Fruit fly (Drosophila melanogaster) whole organism, embryonic: ENCODE results near the gene Setx.

Experiments used
- BEAF-32 ChIP-seq: fragments of 200-800 bp; sonication (Bioruptor generic); optimal IDR thresholded peaks from 3 replicates; lab custom pipeline; 2017; ENCODE audit warnings: missing biosample characterization, missing genetic modification characterization, mild to moderate bottlenecking, moderate library complexity, missing genetic modification reagents
- Bteb2 ChIP-seq: fragments of 200-800 bp; sonication (Bioruptor generic); optimal IDR thresholded peaks from 2 replicates; lab custom pipeline; 2016; ENCODE audit warnings: missing biosample characterization, missing genetic modification characterization
- C15 ChIP-seq: fragments of 200-800 bp; sonication (Bioruptor generic); IDR thresholded peaks from 3 replicates; pipeline ENCODE4 v1.3.6; 2022; ENCODE audit warnings: missing biosample characterization, missing genetic modification characterization
- CG11456 ChIP-seq: fragments of 200-800 bp; sonication (Bioruptor generic); IDR thresholded peaks from 3 replicates; pipeline ENCODE4 v1.3.6; 2022; ENCODE audit warnings: missing biosample characterization, missing genetic modification characterization
- CG14441 ChIP-seq: fragments of 200-800 bp; sonication (Bioruptor generic); IDR thresholded peaks from 2 replicates; pipeline ENCODE4 v1.3.6; 2022; ENCODE audit warnings: missing biosample characterization, missing genetic modification characterization
- CG15073 ChIP-seq: fragments of 200-800 bp; sonication (Bioruptor generic); optimal IDR thresholded peaks from 2 replicates; lab custom pipeline; 2016; ENCODE audit warnings: missing biosample characterization, missing genetic modification characterization
- CG1602 ChIP-seq: fragments of 200-800 bp; sonication (Bioruptor generic); optimal IDR thresholded peaks from 3 replicates; lab custom pipeline; 2016; ENCODE audit warnings: missing biosample characterization, missing genetic modification characterization
- CG1603 ChIP-seq: fragments of 200-800 bp; sonication (Bioruptor generic); optimal IDR thresholded peaks from 2 replicates; lab custom pipeline; 2019; ENCODE audit warnings: missing biosample characterization, mild to moderate bottlenecking, missing genetic modification characterization, moderate library complexity
- CG16815 ChIP-seq: fragments of 200-800 bp; sonication (Bioruptor generic); optimal IDR thresholded peaks from 3 replicates; lab custom pipeline; 2017; ENCODE audit warnings: missing biosample characterization, mild to moderate bottlenecking, missing genetic modification characterization
- CG17328 ChIP-seq: fragments of 200-800 bp; sonication (Bioruptor generic); IDR thresholded peaks from 2 replicates; pipeline ENCODE4 v1.3.6; 2022; ENCODE audit warnings: missing biosample characterization, missing genetic modification characterization
- CG17359 ChIP-seq: fragments of 200-800 bp; sonication (Bioruptor generic); optimal IDR thresholded peaks from 3 replicates; lab custom pipeline; 2018; ENCODE audit warnings: missing biosample characterization, mild to moderate bottlenecking, missing genetic modification characterization, moderate library complexity
- CG17385 ChIP-seq: fragments of 200-800 bp; sonication (Bioruptor generic); optimal IDR thresholded peaks from 3 replicates; lab custom pipeline; 2018; ENCODE audit warnings: missing biosample characterization, mild to moderate bottlenecking, missing genetic modification characterization
- CG2199 ChIP-seq: fragments of 200-800 bp; sonication (Bioruptor generic); IDR thresholded peaks from 3 replicates; pipeline ENCODE4 v1.3.6; 2022; ENCODE audit warnings: missing biosample characterization, missing genetic modification characterization
- CG2889 ChIP-seq: fragments of 200-800 bp; sonication (Bioruptor generic); IDR thresholded peaks from 3 replicates; pipeline ENCODE4 v1.3.6; 2022; ENCODE audit warnings: missing biosample characterization, missing genetic modification characterization
- CG32767 ChIP-seq: fragments of 200-800 bp; sonication (Bioruptor generic); IDR thresholded peaks from 2 replicates; pipeline ENCODE4 v1.3.6; 2022; ENCODE audit warnings: missing biosample characterization, missing genetic modification characterization
- CG34422 ChIP-seq: fragments of 200-800 bp; sonication (Bioruptor generic); IDR thresholded peaks from 3 replicates; pipeline ENCODE4 v1.3.6; 2022; ENCODE audit warnings: missing biosample characterization, missing genetic modification characterization
- CG3995 ChIP-seq: fragments of 200-800 bp; sonication (Bioruptor generic); optimal IDR thresholded peaks from 3 replicates; lab custom pipeline; 2016; ENCODE audit warnings: missing biosample characterization, missing genetic modification characterization
- CG4282 ChIP-seq: fragments of 200-800 bp; sonication (Bioruptor generic); optimal IDR thresholded peaks from 2 replicates; lab custom pipeline; 2016; ENCODE audit warnings: missing biosample characterization, missing genetic modification characterization
- CG4328 ChIP-seq: fragments of 200-800 bp; sonication (Bioruptor generic); optimal IDR thresholded peaks from 3 replicates; lab custom pipeline; 2017; ENCODE audit warnings: missing biosample characterization, missing genetic modification reagents, missing genetic modification characterization
- CG4854 ChIP-seq: fragments of 200-800 bp; sonication (Bioruptor generic); optimal IDR thresholded peaks from 2 replicates; lab custom pipeline; 2016; ENCODE audit warnings: missing biosample characterization, missing genetic modification characterization, inconsistent platforms
- CG5953 ChIP-seq: fragments of 200-800 bp; sonication (Bioruptor generic); IDR thresholded peaks from 2 replicates; pipeline ENCODE4 v1.3.6; 2022; ENCODE audit warnings: missing biosample characterization, missing genetic modification characterization
- CG6272 ChIP-seq: fragments of 200-800 bp; sonication (Bioruptor generic); IDR thresholded peaks from 2 replicates; pipeline ENCODE4 v1.3.6; 2022; ENCODE audit warnings: missing biosample characterization, missing genetic modification characterization
- CG6689 ChIP-seq: fragments of 200-800 bp; sonication (Bioruptor generic); IDR thresholded peaks from 2 replicates; pipeline ENCODE4 v1.3.6; 2022; ENCODE audit warnings: missing biosample characterization, missing genetic modification characterization
- CG7786 ChIP-seq: fragments of 200-800 bp; sonication (Bioruptor generic); optimal IDR thresholded peaks from 2 replicates; lab custom pipeline; 2016; ENCODE audit warnings: missing biosample characterization, missing genetic modification characterization
- CG8089 ChIP-seq: fragments of 200-800 bp; sonication (Bioruptor generic); optimal IDR thresholded peaks from 3 replicates; lab custom pipeline; 2016; ENCODE audit warnings: missing biosample characterization, missing genetic modification characterization
- CG8359 ChIP-seq: fragments of 200-800 bp; sonication (Bioruptor generic); optimal IDR thresholded peaks from 2 replicates; lab custom pipeline; 2017; ENCODE audit warnings: missing biosample characterization, mild to moderate bottlenecking, missing genetic modification characterization, borderline replicate concordance
- D19B ChIP-seq: fragments of 200-800 bp; sonication (Bioruptor generic); optimal IDR thresholded peaks from 2 replicates; lab custom pipeline; 2017; ENCODE audit warnings: missing biosample characterization, mild to moderate bottlenecking, missing genetic modification characterization
- Gsc ChIP-seq: fragments of 200-800 bp; sonication (Bioruptor generic); IDR thresholded peaks from 2 replicates; pipeline ENCODE4 v1.3.6; 2022; ENCODE audit warnings: missing biosample characterization, missing genetic modification characterization
- HLH4C ChIP-seq: fragments of 200-800 bp; sonication (Bioruptor generic); IDR thresholded peaks from 3 replicates; pipeline ENCODE4 v1.3.6; 2022; ENCODE audit warnings: missing biosample characterization, missing genetic modification characterization; ENCODE audit not compliant: partially characterized antibody
- Hr78 ChIP-seq, 2 experiments: fragments of 200-800 bp in 1 of 2; fragments of >200 bp in 1 of 2; sonication (Bioruptor generic) in 1 of 2; optimal IDR thresholded peaks; 2 replicates each; lab custom pipeline; 2017 to 2019; ENCODE audit warnings: missing biosample characterization in 2 of 2, missing genetic modification characterization in 2 of 2, mild to moderate bottlenecking in 1 of 2, moderate library complexity in 1 of 2
- Meics ChIP-seq: fragments of 200-800 bp; sonication (Bioruptor generic); optimal IDR thresholded peaks from 2 replicates; lab custom pipeline; 2017; ENCODE audit warnings: missing biosample characterization, mild to moderate bottlenecking, missing genetic modification characterization
- Mrtf ChIP-seq: fragments of 200-800 bp; sonication (Bioruptor generic); IDR thresholded peaks from 3 replicates; pipeline ENCODE4 v1.3.6; 2022; ENCODE audit warnings: missing biosample characterization, missing genetic modification characterization
- NK7.1 ChIP-seq: fragments of 200-800 bp; sonication (Bioruptor generic); optimal IDR thresholded peaks from 3 replicates; lab custom pipeline; 2016; ENCODE audit warnings: missing biosample characterization, missing genetic modification characterization
- Ravus ChIP-seq: fragments of 200-800 bp; sonication (Bioruptor generic); IDR thresholded peaks from 2 replicates; pipeline ENCODE4 v1.3.6; 2022; ENCODE audit warnings: missing biosample characterization, missing genetic modification characterization
- Sox100B ChIP-seq: fragments of 200-800 bp; sonication (Bioruptor generic); optimal IDR thresholded peaks from 3 replicates; lab custom pipeline; 2018; ENCODE audit warnings: missing biosample characterization, mild to moderate bottlenecking, missing genetic modification characterization
- Sry-δ ChIP-seq: fragments of 200-800 bp; sonication (Bioruptor generic); optimal IDR thresholded peaks from 2 replicates; lab custom pipeline; 2016; ENCODE audit warnings: missing biosample characterization, missing genetic modification characterization
- ash1 ChIP-seq: fragments of 200-800 bp; sonication (Bioruptor generic); optimal IDR thresholded peaks from 2 replicates; lab custom pipeline; 2018; ENCODE audit warnings: missing biosample characterization, mild to moderate bottlenecking, missing genetic modification characterization
- bab2 ChIP-seq: fragments of 200-800 bp; sonication (Bioruptor generic); optimal IDR thresholded peaks from 2 replicates; lab custom pipeline; 2016; ENCODE audit warnings: missing biosample characterization, missing genetic modification characterization
- bowl ChIP-seq: fragments of 200-800 bp; sonication (Bioruptor generic); IDR thresholded peaks from 2 replicates; pipeline ENCODE4 v1.3.6; 2022; ENCODE audit warnings: missing biosample characterization, missing genetic modification characterization
- br ChIP-seq: fragments of >200 bp; optimal IDR thresholded peaks from 2 replicates; lab custom pipeline; 2017
- cas ChIP-seq: fragments of 200-800 bp; sonication (Bioruptor generic); IDR thresholded peaks from 2 replicates; pipeline ENCODE4 v1.3.6; 2022; ENCODE audit warnings: missing biosample characterization, missing genetic modification characterization
- gcm2 ChIP-seq: fragments of 200-800 bp; sonication (Bioruptor generic); optimal IDR thresholded peaks from 2 replicates; lab custom pipeline; 2016; ENCODE audit warnings: missing biosample characterization, missing genetic modification characterization
- lov ChIP-seq, 2 experiments: fragments of 200-800 bp in 1 of 2; fragments of >200 bp in 1 of 2; sonication (Bioruptor generic) in 1 of 2; IDR thresholded peaks in 1 of 2; optimal IDR thresholded peaks in 1 of 2; 2 replicates in 1 of 2; 3 replicates in 1 of 2; pipeline versions ENCODE4 v1.3.6 to Lab custom; 2017 to 2022; ENCODE audit warnings: missing biosample characterization in 1 of 2, missing genetic modification characterization in 1 of 2
- nau ChIP-seq: fragments of 200-800 bp; sonication (Bioruptor generic); optimal IDR thresholded peaks from 3 replicates; lab custom pipeline; 2017; ENCODE audit warnings: missing biosample characterization, mild to moderate bottlenecking, missing genetic modification characterization, missing genetic modification reagents
- otp ChIP-seq: fragments of 200-800 bp; sonication (Bioruptor generic); IDR thresholded peaks from 3 replicates; pipeline ENCODE4, ENCODE4 v1.3.6; 2022; ENCODE audit warnings: missing biosample characterization, missing genetic modification characterization
- pfk ChIP-seq: fragments of 200-800 bp; sonication (Bioruptor generic); optimal IDR thresholded peaks from 2 replicates; lab custom pipeline; 2018; ENCODE audit warnings: missing biosample characterization, mild to moderate bottlenecking, missing genetic modification characterization, moderate library complexity
- pnt ChIP-seq: fragments of 200-800 bp; sonication (Bioruptor generic); optimal IDR thresholded peaks from 3 replicates; lab custom pipeline; 2016; ENCODE audit warnings: missing biosample characterization, missing genetic modification characterization
- pros ChIP-seq: fragments of 200-800 bp; sonication (Bioruptor generic); optimal IDR thresholded peaks from 3 replicates; lab custom pipeline; 2019; ENCODE audit warnings: missing biosample characterization, mild to moderate bottlenecking, missing genetic modification characterization, moderate library complexity
- sob ChIP-seq: fragments of 200-800 bp; sonication (Bioruptor generic); IDR thresholded peaks from 2 replicates; pipeline ENCODE4 v1.3.6; 2022; ENCODE audit warnings: missing biosample characterization, missing genetic modification characterization
- twi ChIP-seq: fragments of 200-800 bp; optimal IDR thresholded peaks from 2 replicates; lab custom pipeline; 2019; ENCODE audit warnings: missing biosample characterization, mild to moderate bottlenecking, missing genetic modification characterization, moderate library complexity
- z ChIP-seq: fragments of 200-800 bp; sonication (Bioruptor generic); IDR thresholded peaks from 3 replicates; pipeline ENCODE4 v1.3.6; 2022; ENCODE audit warnings: missing biosample characterization, missing genetic modification characterization

Gene Setx

dm6 chr3L:8137448-8137906, at the start of gene Setx, which contains the start of gene mus301 (continued):
- TF ChIP-seq CG17328 (GFP tag; lab: Robert Waterston, UW) (peak; percentile 63), Bteb2 (peak; percentile 89), CG1603 (tag; lab: Kevin White, UChicago) (peak; percentile 63), otp (no peak), bab2 (GFP tag; lab: Kevin White, UChicago) (peak; percentile 84), gcm2 (peak; percentile 44), br (lab: Kevin White, UChicago) (no peak), CG4282 (GFP tag; lab: Kevin White, UChicago) (peak; percentile 83), CG4328 (GFP tag; lab: Kevin White, UChicago) (peak; percentile 37), C15 (GFP tag; lab: Robert Waterston, UW) (0 out of 3 replicates have a peak, but pooled peaks have one; percentile 28), CG16815 (GFP tag; lab: Kevin White, UChicago) (peak; percentile 70), Meics (GFP tag; lab: Kevin White, UChicago) (peak; percentile 77), Hr78 (GFP tag; optimal IDR thresholded peaks at IDR 0.05; lab: Kevin White, UChicago) (no peak), CG17359 (no peak), D19B (no peak), twi (tag; lab: Kevin White, UChicago) (no peak), CG6689 (GFP tag; lab: Robert Waterston, UW) (peak; percentile 58; the same call in 1 of the 2 replicates), CG11456 (peak; percentile 87), CG3995 (GFP tag; lab: Kevin White, UChicago) (peak; percentile 54), BEAF-32 (GFP tag; lab: Kevin White, UChicago) (peak; percentile 56), pfk (GFP tag; lab: Kevin White, UChicago) (no peak), CG7786 (GFP tag; lab: Kevin White, UChicago) (peak; percentile 83), CG2889 (GFP tag; lab: Robert Waterston, UW) (peak; percentile 44; the same call in 1 of the 3 replicates), cas (GFP tag; lab: Robert Waterston, UW) (peak; percentile 51; the same call in 1 of the 2 replicates), CG15073 (GFP tag; lab: Kevin White, UChicago) (peak; percentile 20), sob (peak; percentile 92), NK7.1 (GFP tag; lab: Kevin White, UChicago) (peak; percentile 23), CG6272 (GFP tag; lab: Robert Waterston, UW) (peak; percentile 73), CG14441 (GFP tag; lab: Robert Waterston, UW) (peak; percentile 64; the same call in 1 of the 2 replicates), z (GFP tag; lab: Robert Waterston, UW) (no peak), pnt (GFP tag; lab: Kevin White, UChicago) (peak; percentile 76), Mrtf (peak; percentile 43; the same call in 1 of the 3 replicates), nau (GFP tag; lab: Kevin White, UChicago) (no peak), Ravus (GFP tag; lab: Robert Waterston, UW) (no peak), CG4854 (GFP tag; lab: Kevin White, UChicago) (peak; percentile 76), CG1602 (GFP tag; lab: Kevin White, UChicago) (peak; percentile 85), CG17385 (GFP tag; lab: Kevin White, UChicago) (peak; percentile 66), CG32767 (GFP tag; lab: Robert Waterston, UW) (no peak), bowl (GFP tag; lab: Robert Waterston, UW) (no peak), ash1 (GFP tag; lab: Kevin White, UChicago) (no peak), CG8359 (GFP tag; lab: Kevin White, UChicago) (no peak), CG8089 (GFP tag; lab: Kevin White, UChicago) (peak; percentile 75), Sox100B (GFP tag; lab: Kevin White, UChicago) (peak; percentile 70), HLH4C (GFP tag; lab: Robert Waterston, UW) (no peak), lov (optimal IDR thresholded peaks at IDR 0.05; lab: Kevin White, UChicago) (no peak), lov (GFP tag; IDR thresholded peaks at IDR 0.05; lab: Robert Waterston, UW) (no peak), Gsc (GFP tag; lab: Robert Waterston, UW) (0 out of 2 replicates have a peak, but pooled peaks have one; percentile 27), CG34422 (GFP tag; lab: Robert Waterston, UW) (peak; percentile 63; the same call in 2 of the 3 replicates), CG2199 (GFP tag; lab: Robert Waterston, UW) (0 out of 3 replicates have a peak, but pooled peaks have one; percentile 20), CG5953 (GFP tag; lab: Robert Waterston, UW) (no peak), Sry-δ (peak; percentile 61), pros (no peak)
